Fruit fly (Drosophila melanogaster) whole organism, pupa: ENCODE results near the gene Usp30.

ENCODE experiments used
- CG10348 ChIP-seq: fragments of 200-800 bp; sonication (Bioruptor generic); IDR thresholded peaks from 2 replicates; pipeline ENCODE4 v1.3.6; 2022; ENCODE audit warnings: missing biosample characterization, missing genetic modification characterization
- CG12605 ChIP-seq: fragments of 200-800 bp; sonication (Bioruptor generic); IDR thresholded peaks from 2 replicates; pipeline ENCODE4 v1.3.6; 2022; ENCODE audit warnings: missing biosample characterization, missing genetic modification characterization
- CG32121 ChIP-seq: fragments of 200-800 bp; sonication (Bioruptor generic); IDR thresholded peaks from 2 replicates; pipeline ENCODE4 v1.3.6; 2022; ENCODE audit warnings: missing biosample characterization, missing genetic modification characterization
- EcR ChIP-seq: fragments of 200-800 bp; sonication (Bioruptor generic); optimal IDR thresholded peaks from 3 replicates; lab custom pipeline; 2019; ENCODE audit warnings: missing biosample characterization, missing genetic modification characterization, mild to moderate bottlenecking, moderate library complexity, missing genetic modification reagents
- rn ChIP-seq: fragments of 200-800 bp; sonication (Bioruptor generic); IDR thresholded peaks from 2 replicates; pipeline ENCODE4 v1.3.6; 2022; ENCODE audit warnings: missing biosample characterization, missing genetic modification characterization

DNA sequence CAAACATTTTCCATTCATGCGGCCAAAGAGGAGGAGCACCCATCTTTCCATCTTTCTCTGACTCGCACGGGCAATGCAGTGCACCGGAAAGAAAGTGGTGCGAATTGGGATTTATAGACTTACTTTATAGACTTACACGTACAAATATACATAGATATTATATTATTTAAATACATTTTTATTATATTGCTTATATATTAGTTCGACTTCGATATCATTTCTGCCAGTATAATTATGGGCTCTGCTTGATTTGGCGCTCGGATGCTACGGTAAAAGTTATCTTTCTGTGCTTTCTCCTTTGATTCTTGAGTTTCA is 25.5 kb upstream of the Usp30 start:
- TF ChIP-seq CG10348 (no peak), EcR (GFP tag; lab: Kevin White, UChicago) (no peak), CG12605 (GFP tag; lab: Robert Waterston, UW) (no peak), CG32121 (GFP tag; lab: Robert Waterston, UW) (no peak), rn (GFP tag; lab: Robert Waterston, UW) (no peak)
